Fruit fly (Drosophila melanogaster) whole organism, embryonic: ENCODE data around the gene spirit.
A peak's percentile ranks its signal among the peaks of the same experiment; 100 is the strongest.

Experiments
- B-H1 ChIP-seq: fragments of 200-800 bp; sonication (Bioruptor generic); IDR thresholded peaks from 3 replicates; pipeline ENCODE4 v1.3.6; 2022; ENCODE audit warnings: missing biosample characterization, missing genetic modification characterization
- Bteb2 ChIP-seq: fragments of 200-800 bp; sonication (Bioruptor generic); optimal IDR thresholded peaks from 2 replicates; lab custom pipeline; 2016; ENCODE audit warnings: missing biosample characterization, missing genetic modification characterization
- CG10654 ChIP-seq: fragments of 200-800 bp; sonication (Bioruptor generic); optimal IDR thresholded peaks from 2 replicates; lab custom pipeline; 2016; ENCODE audit warnings: missing biosample characterization, missing genetic modification characterization
- CG11696 ChIP-seq: fragments of 200-800 bp; sonication (Bioruptor generic); IDR thresholded peaks from 2 replicates; pipeline ENCODE4 v1.3.6; 2022; ENCODE audit warnings: missing biosample characterization, missing genetic modification characterization
- CG14014 ChIP-seq: fragments of 200-800 bp; sonication (Bioruptor generic); IDR thresholded peaks from 2 replicates; pipeline ENCODE4 v1.3.6; 2022; ENCODE audit warnings: missing biosample characterization, missing genetic modification characterization
- CG1602 ChIP-seq: fragments of 200-800 bp; sonication (Bioruptor generic); optimal IDR thresholded peaks from 3 replicates; lab custom pipeline; 2016; ENCODE audit warnings: missing biosample characterization, missing genetic modification characterization
- CG18619 ChIP-seq: fragments of 200-800 bp; sonication (Bioruptor generic); optimal IDR thresholded peaks from 3 replicates; lab custom pipeline; 2017; ENCODE audit warnings: missing biosample characterization, mild to moderate bottlenecking, missing genetic modification characterization
- CG5180 ChIP-seq: fragments of 200-800 bp; sonication (Bioruptor generic); optimal IDR thresholded peaks from 3 replicates; lab custom pipeline; 2017; ENCODE audit warnings: missing biosample characterization, missing genetic modification characterization, mild to moderate bottlenecking, moderate library complexity, missing genetic modification reagents
- CG6791 ChIP-seq: fragments of 200-800 bp; sonication (Bioruptor generic); IDR thresholded peaks from 3 replicates; pipeline ENCODE4 v1.3.6; 2022; ENCODE audit warnings: missing biosample characterization, missing genetic modification characterization; ENCODE audit not compliant: partially characterized antibody
- CG7839 ChIP-seq: fragments of 200-800 bp; sonication (Bioruptor generic); optimal IDR thresholded peaks from 3 replicates; lab custom pipeline; 2018; ENCODE audit warnings: missing biosample characterization, mild to moderate bottlenecking, missing genetic modification characterization, moderate library complexity
- CG8281 ChIP-seq: fragments of 200-800 bp; sonication (Bioruptor generic); optimal IDR thresholded peaks from 2 replicates; lab custom pipeline; 2018; ENCODE audit warnings: missing biosample characterization, mild to moderate bottlenecking, missing genetic modification characterization, moderate library complexity
- D19B ChIP-seq: fragments of 200-800 bp; sonication (Bioruptor generic); optimal IDR thresholded peaks from 2 replicates; lab custom pipeline; 2017; ENCODE audit warnings: missing biosample characterization, mild to moderate bottlenecking, missing genetic modification characterization
- Drgx ChIP-seq: fragments of 200-800 bp; sonication (Bioruptor generic); IDR thresholded peaks from 2 replicates; pipeline ENCODE4 v1.3.6; 2022; ENCODE audit warnings: missing biosample characterization, missing genetic modification characterization
- HHEX ChIP-seq: fragments of 200-800 bp; sonication (Bioruptor generic); optimal IDR thresholded peaks from 3 replicates; lab custom pipeline; 2017; ENCODE audit warnings: missing biosample characterization, mild to moderate bottlenecking, missing genetic modification characterization, missing genetic modification reagents
- HLH3B ChIP-seq: fragments of 200-800 bp; sonication (Bioruptor generic); IDR thresholded peaks from 2 replicates; pipeline ENCODE4 v1.3.6; 2022; ENCODE audit warnings: missing biosample characterization, missing genetic modification characterization
- Hey ChIP-seq: fragments of 200-800 bp; sonication (Bioruptor generic); optimal IDR thresholded peaks from 3 replicates; lab custom pipeline; 2018; ENCODE audit warnings: missing biosample characterization, mild to moderate bottlenecking, missing genetic modification characterization
- Hr51 ChIP-seq, 2 experiments: fragments of 200-800 bp; sonication (Bioruptor generic); optimal IDR thresholded peaks; 2 replicates in 1 of 2; 3 replicates in 1 of 2; lab custom pipeline; 2016 to 2018; ENCODE audit warnings: missing biosample characterization in 2 of 2, missing genetic modification characterization in 2 of 2, mild to moderate bottlenecking in 1 of 2, moderate library complexity in 1 of 2
- Pdp1 ChIP-seq, 2 experiments: fragments of 200-800 bp; sonication (Bioruptor generic); optimal IDR thresholded peaks; 3 replicates each; lab custom pipeline; 2016; ENCODE audit warnings: missing biosample characterization in 2 of 2, missing genetic modification characterization in 2 of 2, mild to moderate bottlenecking in 1 of 2, moderate library complexity in 1 of 2
- Rfx ChIP-seq: fragments of 200-800 bp; sonication (Bioruptor generic); IDR thresholded peaks from 2 replicates; pipeline ENCODE4 v1.3.6; 2022; ENCODE audit warnings: missing biosample characterization, missing genetic modification characterization
- Stat92E ChIP-seq, 3 experiments: fragments of >200 bp in 2 of 3; fragments of 200-800 bp in 1 of 3; sonication (Bioruptor generic) in 1 of 3; optimal IDR thresholded peaks; 2 replicates each; lab custom pipeline; 2017 to 2019; ENCODE audit warnings: missing biosample characterization in 3 of 3, missing genetic modification characterization in 3 of 3, mild to moderate bottlenecking in 1 of 3, moderate library complexity in 1 of 3
- Trl ChIP-seq, 3 experiments: fragments of >200 bp in 2 of 3; fragments of 200-800 bp in 1 of 3; sonication (Bioruptor generic) in 1 of 3; optimal IDR thresholded peaks; 2 replicates in 1 of 3; 3 replicates in 2 of 3; lab custom pipeline; 2016 to 2017; ENCODE audit warnings: missing biosample characterization in 1 of 3, missing genetic modification characterization in 1 of 3
- ci ChIP-seq: fragments of 200-800 bp; sonication (Bioruptor generic); IDR thresholded peaks from 3 replicates; pipeline ENCODE4 v1.3.6; 2022; ENCODE audit warnings: missing biosample characterization, missing genetic modification characterization
- gce ChIP-seq: fragments of 200-800 bp; sonication (Bioruptor generic); IDR thresholded peaks from 3 replicates; pipeline ENCODE4 v1.3.6; 2022; ENCODE audit warnings: missing biosample characterization, missing genetic modification characterization
- hth ChIP-seq: fragments of >200 bp; optimal IDR thresholded peaks from 2 replicates; lab custom pipeline; 2017; ENCODE audit warnings: inconsistent platforms
- kni ChIP-seq: fragments of 200-800 bp; sonication (Bioruptor generic); optimal IDR thresholded peaks from 3 replicates; lab custom pipeline; 2017; ENCODE audit warnings: mild to moderate bottlenecking, missing biosample characterization, missing genetic modification reagents, missing genetic modification characterization
- nerfin-1 ChIP-seq: fragments of 200-800 bp; sonication (Bioruptor generic); optimal IDR thresholded peaks from 3 replicates; lab custom pipeline; 2019; ENCODE audit warnings: missing biosample characterization, mild to moderate bottlenecking, missing genetic modification characterization, moderate library complexity
- nmo ChIP-seq: fragments of 200-800 bp; sonication (Bioruptor generic); optimal IDR thresholded peaks from 2 replicates; lab custom pipeline; 2018; ENCODE audit warnings: missing biosample characterization, mild to moderate bottlenecking, missing genetic modification characterization, moderate library complexity
- pnt ChIP-seq: fragments of 200-800 bp; sonication (Bioruptor generic); optimal IDR thresholded peaks from 3 replicates; lab custom pipeline; 2016; ENCODE audit warnings: missing biosample characterization, missing genetic modification characterization
- pros ChIP-seq: fragments of 200-800 bp; sonication (Bioruptor generic); optimal IDR thresholded peaks from 3 replicates; lab custom pipeline; 2019; ENCODE audit warnings: missing biosample characterization, mild to moderate bottlenecking, missing genetic modification characterization, moderate library complexity
- sens ChIP-seq: fragments of 200-800 bp; sonication (Bioruptor generic); peaks from one replicate; lab custom pipeline; 2016; ENCODE audit warnings: missing biosample characterization, missing genetic modification characterization
- sqz ChIP-seq: fragments of 200-800 bp; sonication (Bioruptor generic); optimal IDR thresholded peaks from 3 replicates; lab custom pipeline; 2018; ENCODE audit warnings: missing biosample characterization, mild to moderate bottlenecking, missing genetic modification characterization
- yki ChIP-seq: fragments of >200 bp; optimal IDR thresholded peaks from 3 replicates; lab custom pipeline; 2018
- z ChIP-seq: fragments of 200-800 bp; sonication (Bioruptor generic); IDR thresholded peaks from 3 replicates; pipeline ENCODE4 v1.3.6; 2022; ENCODE audit warnings: missing biosample characterization, missing genetic modification characterization

spirit gene

DNA sequence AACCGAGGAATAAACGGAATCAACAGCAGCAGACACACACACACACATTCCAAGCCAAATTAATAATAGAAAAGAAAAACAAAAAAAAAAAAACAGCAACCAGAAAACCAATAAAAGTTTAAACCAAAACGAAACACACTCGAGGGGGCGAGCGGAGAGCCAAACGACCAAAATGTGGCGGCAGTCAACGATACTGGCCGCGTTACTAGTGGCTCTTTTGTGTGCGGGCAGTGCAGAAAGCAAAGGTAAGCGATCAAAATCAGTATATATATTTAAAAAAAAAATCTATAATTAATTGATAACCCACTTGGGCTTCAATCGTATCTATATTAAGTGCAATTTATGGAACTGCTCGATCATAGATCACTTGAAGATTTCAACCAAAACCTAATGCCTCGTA is 41.6 kb downstream of the spirit start (continued):
- no peak for TF ChIP-seq CG14014
- TF ChIP-seq B-H1: no peak
- no peak for TF ChIP-seq CG18619 (GFP tag; lab: Kevin White, UChicago)
- TF ChIP-seq Stat92E (GFP tag; optimal IDR thresholded peaks at IDR 0.05; lab: Kevin White, UChicago): no peak
- TF ChIP-seq ci: 0 out of 3 replicates have a peak, but pooled peaks have one; percentile 8
- TF ChIP-seq CG1602 (GFP tag; lab: Kevin White, UChicago): no peak
- no peak for TF ChIP-seq yki
- peak in 1 of 2 experiments; percentile 3 for TF ChIP-seq Hr51 (GFP tag; optimal IDR thresholded peaks at IDR 0.05; lab: Kevin White, UChicago)
- TF ChIP-seq HHEX (GFP tag; lab: Kevin White, UChicago): no peak
- no peak for TF ChIP-seq Bteb2 (GFP tag; lab: Kevin White, UChicago)
- no peak for TF ChIP-seq nmo (GFP tag; lab: Kevin White, UChicago)
- peak; percentile 9; the same call in 1 of the 2 replicates for TF ChIP-seq Drgx
- TF ChIP-seq CG11696 (GFP tag; lab: Robert Waterston, UW): peak; percentile 81
- 0 out of 2 replicates have a peak, but pooled peaks have one; percentile 14 for TF ChIP-seq Rfx (GFP tag; lab: Robert Waterston, UW)
- TF ChIP-seq CG7839 (tag; lab: Kevin White, UChicago): peak; percentile 1
- TF ChIP-seq hth (lab: Kevin White, UChicago): no peak

DNA sequence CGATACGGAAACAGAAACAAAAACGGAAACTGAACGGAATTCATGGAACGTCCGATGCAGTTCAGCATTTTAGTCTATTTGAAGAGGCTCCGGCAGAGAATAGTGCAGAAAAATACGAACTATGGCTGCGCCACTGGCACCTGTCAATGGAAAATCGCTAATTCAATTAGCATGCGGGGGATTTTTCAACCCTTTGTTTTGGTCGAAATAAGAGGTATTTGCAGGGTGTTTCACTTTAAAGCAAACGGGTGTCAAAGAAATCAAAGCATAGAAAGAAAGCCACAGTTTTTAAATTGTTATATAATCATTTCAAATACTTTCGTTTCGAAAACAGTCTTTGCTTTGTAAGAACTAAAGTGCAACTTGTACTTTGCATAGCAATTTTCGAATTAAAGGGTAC is 43.8 kb downstream of the spirit start, which contains the start of gene PIP82:
PIP82 (minus strand) TSS at position 101 of the 400 bp plus-strand sequence.
- TF ChIP-seq gce (GFP tag; lab: Robert Waterston, UW) (no peak), pnt (GFP tag; lab: Kevin White, UChicago) (no peak), Pdp1 (GFP tag; optimal IDR thresholded peaks at IDR 0.05; lab: Kevin White, UChicago) (peak in 1 of 2 experiments; percentile 90), D19B (GFP tag; lab: Kevin White, UChicago) (peak; percentile 13), CG10654 (GFP tag; lab: Kevin White, UChicago) (no peak)

DNA sequence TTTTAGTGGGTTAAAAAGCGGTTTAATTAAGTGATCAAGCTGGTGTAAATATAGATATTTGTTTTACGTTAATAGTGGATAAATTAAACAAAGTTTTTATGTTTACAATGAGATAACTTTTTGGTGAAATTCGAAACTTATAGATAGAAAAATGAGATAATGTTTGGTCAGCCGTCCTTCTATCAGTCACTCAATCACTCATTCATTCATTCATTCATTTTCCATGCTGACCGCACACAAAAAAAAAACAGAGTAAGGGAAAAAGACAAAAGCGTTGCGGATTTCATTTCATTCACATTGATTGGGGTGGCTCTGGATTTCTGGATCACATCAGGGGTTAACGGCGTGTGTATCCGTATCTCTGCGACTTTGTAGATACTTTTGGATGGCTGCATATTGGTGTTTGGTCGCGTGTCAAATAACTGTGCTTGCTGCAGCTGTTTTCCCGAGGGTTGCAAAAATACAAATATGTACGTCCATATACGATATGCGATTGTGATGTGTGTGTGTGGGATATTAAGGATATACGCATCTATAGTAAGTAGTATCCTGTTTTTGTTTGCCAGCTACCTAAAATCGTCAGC is 49.7 kb downstream of the spirit start:
- TF ChIP-seq Trl (optimal IDR thresholded peaks at IDR 0.05; lab: Kevin White, UChicago) (no peak), Trl (GFP tag; optimal IDR thresholded peaks at IDR 0.05; lab: Kevin White, UChicago) (no peak), pros (peak; percentile 61), sqz (GFP tag; lab: Kevin White, UChicago) (peak; percentile 19), CG8281 (peak; percentile 95), CG6791 (GFP tag; lab: Robert Waterston, UW) (0 out of 3 replicates have a peak, but pooled peaks have one; percentile 15), kni (GFP tag; lab: Kevin White, UChicago) (peak; percentile 31), Hey (tag; lab: Kevin White, UChicago) (peak; percentile 60), sens (GFP tag; lab: Kevin White, UChicago) (peak; percentile 67), HLH3B (GFP tag; lab: Robert Waterston, UW) (no peak), nerfin-1 (tag; lab: Kevin White, UChicago) (peak; percentile 88)

DNA sequence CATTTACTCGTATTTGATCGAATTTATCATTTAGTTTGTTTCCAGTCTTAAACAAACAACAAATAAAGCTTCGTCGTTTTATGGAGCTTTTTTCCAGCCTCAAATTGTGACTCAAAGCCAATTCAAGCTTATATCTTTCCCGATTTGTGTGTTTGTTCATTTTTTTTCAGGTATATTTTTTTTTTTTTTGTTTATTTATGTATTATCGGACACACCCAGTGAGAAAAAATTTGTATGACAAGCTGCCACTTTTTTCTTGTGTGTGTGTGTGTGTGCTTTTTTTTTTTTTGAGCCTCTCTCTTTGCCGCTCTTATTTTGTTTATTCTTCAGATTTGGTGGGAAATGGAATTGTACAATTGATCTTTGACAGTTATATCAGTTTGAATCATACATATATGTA is 50.9 kb downstream of the spirit start:
- TF ChIP-seq z (GFP tag; lab: Robert Waterston, UW): peak; percentile 58; the same call in 1 of the 3 replicates
- TF ChIP-seq CG5180 (GFP tag; lab: Kevin White, UChicago): no peak
- peak; percentile 79 for TF ChIP-seq sqz (GFP tag; lab: Kevin White, UChicago)
